Worm (Caenorhabditis elegans): ENCODE measurements around the gene math-25.

The math-25 gene

DNA sequence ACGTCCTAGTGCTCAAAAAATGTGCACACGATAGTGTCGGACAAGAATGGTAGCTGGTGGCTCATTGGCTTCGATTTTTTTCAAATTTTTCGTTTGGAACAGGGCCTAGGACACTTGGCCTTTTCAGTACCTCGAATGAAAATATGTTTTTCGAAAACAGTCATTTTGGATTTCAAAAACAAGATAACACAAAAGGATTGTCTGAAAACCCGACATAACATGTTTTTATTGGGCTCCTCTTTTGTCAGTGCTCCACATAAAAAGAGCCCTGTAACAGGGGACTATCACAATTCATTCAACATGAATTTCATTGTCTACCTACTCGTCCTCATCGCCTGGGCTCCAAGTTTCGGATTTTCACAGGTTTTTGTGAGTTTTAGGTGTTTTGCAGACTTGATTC, 31.6 kb upstream of the math-25 start, which contains the start of gene C16C4.17:
Gene C16C4.17 (plus strand): TSS at position 301 of the 400 bp plus-strand sequence.
- TF ChIP-seq nhr-42 (GFP tag; IDR thresholded peaks at IDR 0.05) (no peak), egl-27 (tag; optimal IDR thresholded peaks at IDR 0.05) (no peak), egl-43 (GFP tag; IDR thresholded peaks at IDR 0.05) (no peak), spr-1 (tag; optimal IDR thresholded peaks at IDR 0.05) (no peak), ctbp-1 (GFP tag; IDR thresholded peaks at IDR 0.05) (no peak), pha-4 (GFP tag; IDR thresholded peaks at IDR 0.05) (no peak), pha-4 (tag; optimal IDR thresholded peaks at IDR 0.05) (no peak), lin-13 (GFP tag; optimal IDR thresholded peaks at IDR 0.05) (no peak), lim-7 (GFP tag; IDR thresholded peaks at IDR 0.05) (no peak), ceh-44 (GFP tag; IDR thresholded peaks at IDR 0.05) (no peak), fos-1 (tag; optimal IDR thresholded peaks at IDR 0.05) (no peak), nhr-111 (GFP tag; optimal IDR thresholded peaks at IDR 0.05) (no peak), nhr-11 (tag; optimal IDR thresholded peaks at IDR 0.05) (no peak), spr-3 (GFP tag; optimal IDR thresholded peaks at IDR 0.05) (no peak), mdl-1 (tag; optimal IDR thresholded peaks at IDR 0.05) (no peak), nhr-102 (tag; optimal IDR thresholded peaks at IDR 0.05) (no peak)

DNA sequence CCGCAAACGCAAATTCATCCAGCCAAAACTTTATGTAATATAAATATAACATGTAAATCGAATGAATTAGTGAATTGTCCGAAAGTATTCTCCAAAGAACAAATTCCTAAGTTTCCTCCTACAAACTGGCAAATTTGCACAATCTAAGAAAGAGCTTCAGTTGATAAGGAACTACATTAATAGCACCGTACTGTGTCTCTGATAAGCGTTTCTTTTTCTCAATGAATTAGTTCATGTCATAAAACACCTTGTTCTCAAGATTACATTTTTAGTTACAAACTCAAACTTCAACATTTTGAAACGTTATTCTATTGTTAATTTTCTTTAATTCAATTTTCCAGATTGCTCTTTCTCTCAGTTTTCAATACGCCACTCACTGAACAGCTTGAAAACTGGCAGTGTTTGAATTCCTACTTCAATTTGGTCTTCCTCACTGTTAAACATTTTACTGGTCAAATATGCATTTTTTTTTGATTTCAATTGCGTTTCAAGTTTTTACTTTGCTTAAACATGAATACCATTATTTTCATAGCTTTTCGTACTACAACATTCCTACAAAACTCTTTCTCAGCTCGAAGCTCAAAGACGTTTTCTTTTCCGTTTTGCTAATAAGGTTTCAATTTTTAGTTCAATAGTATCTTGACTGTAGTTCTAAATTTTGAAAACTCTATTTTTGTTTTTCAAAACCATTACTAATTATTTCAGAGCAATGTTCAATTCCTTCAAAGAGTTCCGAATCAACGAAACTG, 30.0 kb upstream of the math-25 start, which contains the start of gene math-15:
Gene math-15 (plus strand): TSS at position 699 of the 749 bp plus-strand sequence.
- TF ChIP-seq T26A8.4 (GFP tag; IDR thresholded peaks at IDR 0.05) (no peak), nhr-25 (tag; optimal IDR thresholded peaks at IDR 0.05; ENCODE audit: borderline replicate concordance, insufficient read depth) (no peak), lin-1 (GFP tag; IDR thresholded peaks at IDR 0.05) (no peak), pqm-1 (tag; optimal IDR thresholded peaks at IDR 0.05) (peak; percentile 72), tra-1 (GFP tag; IDR thresholded peaks at IDR 0.05) (no peak), nhr-77 (tag; optimal IDR thresholded peaks at IDR 0.05) (no peak), nhr-41 (GFP tag; IDR thresholded peaks at IDR 0.05) (no peak), F26F4.8 (GFP tag; conservative IDR thresholded peaks at IDR 0.05) (no peak), aha-1 (tag) (no peak), lin-15B (tag; optimal IDR thresholded peaks at IDR 0.05) (no peak), zip-11 (GFP tag; IDR thresholded peaks at IDR 0.05) (no peak), ama-1 (optimal IDR thresholded peaks at IDR 0.05) (no peak), Y105C5A.15 (GFP tag; IDR thresholded peaks at IDR 0.05) (no peak), hif-1 (tag; optimal IDR thresholded peaks at IDR 0.05) (no peak), rbr-2 (tag; optimal IDR thresholded peaks at IDR 0.05) (no peak), nhr-28 (tag; optimal IDR thresholded peaks at IDR 0.05) (peak; percentile 53), lin-29 (GFP tag; IDR thresholded peaks at IDR 0.05) (no peak)

- TF ChIP-seq daf-16 (GFP tag; optimal IDR thresholded peaks at IDR 0.05) = no peak
- TF ChIP-seq daf-16 (tag; optimal IDR thresholded peaks at IDR 0.05) = peak; percentile 24
- no peak for TF ChIP-seq fkh-10 (GFP tag; optimal IDR thresholded peaks at IDR 0.05)
Measured at ce11 chrII:1869120-1869519, 26.7 kb upstream of the math-25 start, which contains the start of gene math-14. TSS of gene math-14 (plus strand) at chrII:1869420.

DNA sequence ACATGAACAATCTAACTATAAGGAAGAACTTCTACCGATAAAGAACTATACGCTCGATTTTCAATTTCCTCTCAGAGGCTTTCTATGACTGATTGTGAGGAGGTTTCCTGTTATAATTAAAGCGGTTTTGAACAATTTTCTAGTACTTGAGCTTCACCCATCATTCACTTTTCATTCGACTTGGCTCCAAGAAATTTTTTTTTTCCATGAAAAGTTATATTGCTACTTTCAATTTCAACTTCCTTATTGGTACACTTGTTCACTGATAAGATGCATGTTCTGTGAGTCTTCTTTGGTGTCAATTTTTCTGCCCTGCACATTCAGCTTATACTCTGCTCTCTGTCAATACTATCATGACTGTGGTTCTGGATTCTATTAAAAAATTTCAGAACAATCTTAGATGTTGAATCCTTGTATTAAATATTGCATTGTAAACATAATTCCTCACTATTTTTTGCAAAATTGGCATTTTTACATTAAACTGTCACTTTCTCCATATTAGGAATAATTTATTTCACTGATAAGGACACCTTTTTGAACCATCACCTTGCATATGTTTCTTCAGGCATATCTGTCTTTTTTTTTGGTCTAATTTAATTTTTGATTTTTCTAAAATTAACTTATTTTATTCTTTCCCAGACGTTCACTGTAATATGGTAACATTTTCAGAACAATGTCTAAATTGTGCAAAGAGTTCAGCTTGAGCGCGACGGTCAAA, 24.8 kb upstream of the math-25 start, which contains the start of gene math-10:
Gene math-10 (plus strand): TSS at position 668 of the 718 bp plus-strand sequence.
- TF ChIP-seq hlh-11 (tag; optimal IDR thresholded peaks at IDR 0.05) (peak; percentile 54), dmd-6 (GFP tag; IDR thresholded peaks at IDR 0.05) (peak; percentile 55), pqm-1 (tag; optimal IDR thresholded peaks at IDR 0.05) (peak; percentile 8), snpc-4 (tag; optimal IDR thresholded peaks at IDR 0.05) (no peak), pha-4 (GFP tag; IDR thresholded peaks at IDR 0.05) (no peak), pha-4 (tag; optimal IDR thresholded peaks at IDR 0.05) (no peak), nhr-28 (tag; optimal IDR thresholded peaks at IDR 0.05) (peak; percentile 33), unc-62 (GFP tag; optimal IDR thresholded peaks at IDR 0.05 in 1 of 2) (peak in 1 of 2 experiments; percentile 79), unc-62 (tag; optimal IDR thresholded peaks at IDR 0.05) (no peak)
